Worm (Caenorhabditis elegans): ENCODE results near the gene C26D10.6.

DNA sequence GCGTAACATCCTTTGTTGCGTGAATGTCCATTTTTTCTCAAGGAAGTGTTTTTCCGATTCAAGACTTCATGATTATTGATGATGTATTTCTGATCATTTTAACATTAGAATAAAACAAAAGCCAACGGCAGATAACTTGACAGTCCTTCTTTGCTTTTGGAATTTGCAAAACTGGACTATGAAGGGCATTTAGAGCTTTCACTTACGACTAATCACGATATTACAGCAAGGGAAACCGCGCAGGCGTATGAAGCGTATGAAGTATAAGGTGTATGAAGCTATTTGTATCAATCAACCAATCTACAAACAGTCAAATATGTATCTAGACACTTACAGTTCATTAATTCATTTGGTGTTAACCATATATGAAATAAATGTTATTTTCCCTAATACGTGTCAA, 23.2 kb upstream of the C26D10.6 start:
- no peak for TF ChIP-seq snpc-4 (GFP tag; optimal IDR thresholded peaks at IDR 0.05)
- no peak for TF ChIP-seq snpc-4 (tag; optimal IDR thresholded peaks at IDR 0.05)
- TF ChIP-seq B0261.1 (tag; optimal IDR thresholded peaks at IDR 0.05) = no peak
- TF ChIP-seq unc-62 (GFP tag; optimal IDR thresholded peaks at IDR 0.05) = no peak
- TF ChIP-seq F55B11.4 (tag; optimal IDR thresholded peaks at IDR 0.05; ENCODE audit: borderline replicate concordance, insufficient read depth) = no peak
- TF ChIP-seq snpc-1.1 (tag; optimal IDR thresholded peaks at IDR 0.05; ENCODE audit: insufficient read depth) = no peak
- no peak for TF ChIP-seq madf-10 (tag; optimal IDR thresholded peaks at IDR 0.05)
- no peak for TF ChIP-seq dpl-1 (GFP tag; optimal IDR thresholded peaks at IDR 0.05)
